Worm (Caenorhabditis elegans) whole organism, young adult: ENCODE measurements around the gene clec-234.
A peak's percentile ranks its signal among the peaks of the same experiment; 100 is the strongest.

ENCODE experiments used
- B0019.2 ChIP-seq: fragments of 200-800 bp; sonication (Bioruptor generic); conservative IDR thresholded peaks from 2 replicates; pipeline ENCODE4 v1.3.6; 2022; ENCODE audit warnings: missing genetic modification reagents, missing genetic modification characterization, missing compliant biosample characterization
- C06A6.2 ChIP-seq: fragments of 200-800 bp; sonication (Bioruptor generic); conservative IDR thresholded peaks from 2 replicates; pipeline ENCODE4 v1.3.6; 2022; ENCODE audit warnings: missing genetic modification characterization, missing compliant biosample characterization
- C17E4.6 ChIP-seq: fragments of 200-800 bp; sonication (Bioruptor generic); IDR thresholded peaks from 2 replicates; pipeline ENCODE4 v1.3.6; 2022; ENCODE audit warnings: missing genetic modification reagents, missing genetic modification characterization, missing compliant biosample characterization
- F10E7.11 ChIP-seq: sonication (generic microtip); optimal IDR thresholded peaks from 2 replicates; lab custom pipeline; 2017; ENCODE audit warnings: mild to moderate bottlenecking, missing genetic modification characterization, moderate library complexity, missing compliant biosample characterization
- Y67H2A.10 ChIP-seq: fragments of 200-800 bp; sonication (Bioruptor generic); conservative IDR thresholded peaks from 2 replicates; pipeline ENCODE4 v1.3.6; 2022; ENCODE audit warnings: missing genetic modification reagents, missing genetic modification characterization, missing compliant biosample characterization
- aptf-2 ChIP-seq: fragments of 200-800 bp; sonication (Bioruptor generic); conservative IDR thresholded peaks from 2 replicates; pipeline ENCODE4 v1.3.6; 2022; ENCODE audit warnings: missing genetic modification reagents, missing genetic modification characterization, missing compliant biosample characterization
- aptf-3 ChIP-seq: fragments of 200-800 bp; sonication (Bioruptor generic); IDR thresholded peaks from 2 replicates; pipeline ENCODE4 v1.3.6; 2022; ENCODE audit warnings: missing genetic modification characterization, missing compliant biosample characterization
- athp-1 ChIP-seq: sonication (generic microtip); optimal IDR thresholded peaks from 2 replicates; lab custom pipeline; 2017; ENCODE audit warnings: mild to moderate bottlenecking, missing genetic modification characterization, missing compliant biosample characterization
- attf-5 ChIP-seq: fragments of 200-800 bp; sonication (Bioruptor generic); optimal IDR thresholded peaks from 2 replicates; lab custom pipeline; 2018; ENCODE audit warnings: mild to moderate bottlenecking, missing genetic modification characterization, missing compliant biosample characterization
- attf-6 ChIP-seq: fragments of 200-800 bp; sonication (Bioruptor generic); IDR thresholded peaks from 2 replicates; pipeline ENCODE4 v1.3.6; 2022; ENCODE audit warnings: missing genetic modification reagents, missing genetic modification characterization, missing compliant biosample characterization
- ceh-58 ChIP-seq: fragments of 200-800 bp; sonication (Bioruptor generic); IDR thresholded peaks from 2 replicates; pipeline ENCODE4 v1.3.6; 2022; ENCODE audit warnings: missing genetic modification characterization, missing compliant biosample characterization
- ceh-91 ChIP-seq: fragments of 200-800 bp; sonication (Bioruptor generic); IDR thresholded peaks from 2 replicates; pipeline ENCODE4 v1.3.6; 2022; ENCODE audit warnings: missing genetic modification reagents, missing genetic modification characterization, missing compliant biosample characterization
- dox-1 ChIP-seq: fragments of 200-800 bp; sonication (Bioruptor generic); IDR thresholded peaks from 2 replicates; pipeline ENCODE4 v1.3.6; 2022; ENCODE audit warnings: missing genetic modification reagents, missing genetic modification characterization, missing compliant biosample characterization
- egrh-3 ChIP-seq: fragments of 200-800 bp; sonication (Bioruptor generic); IDR thresholded peaks from 2 replicates; pipeline ENCODE4 v1.3.6; 2022; ENCODE audit warnings: missing genetic modification reagents, missing genetic modification characterization, missing compliant biosample characterization
- gei-17 ChIP-seq: fragments of 200-800 bp; sonication (Bioruptor generic); optimal IDR thresholded peaks from 2 replicates; lab custom pipeline; 2018; ENCODE audit warnings: mild to moderate bottlenecking, missing genetic modification characterization, missing compliant biosample characterization
- him-1 ChIP-seq: sonication (generic microtip); optimal IDR thresholded peaks from 2 replicates; lab custom pipeline; 2016; ENCODE audit warnings: missing genotype, missing genetic modification reagents, missing genetic modification characterization, missing compliant biosample characterization
- lag-1 ChIP-seq: fragments of 200-800 bp; sonication (Bioruptor generic); IDR thresholded peaks from 2 replicates; pipeline ENCODE4 v1.3.6; 2022; ENCODE audit warnings: missing genetic modification reagents, missing genetic modification characterization, missing compliant biosample characterization
- let-526 ChIP-seq: fragments of 200-800 bp; sonication (Bioruptor generic); IDR thresholded peaks from 2 replicates; pipeline ENCODE4 v1.3.6; 2022; ENCODE audit warnings: missing genetic modification reagents, missing genetic modification characterization, missing compliant biosample characterization
- lin-54 ChIP-seq: fragments of 200-800 bp; sonication (Bioruptor generic); optimal IDR thresholded peaks from 2 replicates; lab custom pipeline; 2018; ENCODE audit warnings: mild to moderate bottlenecking, missing genetic modification characterization, missing compliant biosample characterization
- lsl-1 ChIP-seq: fragments of 200-800 bp; sonication (Bioruptor generic); optimal IDR thresholded peaks from 2 replicates; lab custom pipeline; 2018; ENCODE audit warnings: mild to moderate bottlenecking, missing genetic modification characterization, moderate library complexity, missing compliant biosample characterization
- mcd-1 ChIP-seq: fragments of 200-800 bp; sonication (Bioruptor generic); IDR thresholded peaks from 2 replicates; pipeline ENCODE4 v1.3.6; 2022; ENCODE audit warnings: missing genetic modification reagents, missing genetic modification characterization, missing compliant biosample characterization
- nfyb-1 ChIP-seq: fragments of 200-800 bp; sonication (Bioruptor generic); IDR thresholded peaks from 2 replicates; pipeline ENCODE4 v1.3.6; 2022; ENCODE audit warnings: missing genetic modification reagents, missing genetic modification characterization, missing compliant biosample characterization
- nhr-90 ChIP-seq: sonication (generic microtip); optimal IDR thresholded peaks from 2 replicates; lab custom pipeline; 2016; ENCODE audit warnings: missing genotype, mild to moderate bottlenecking, missing genetic modification characterization, missing compliant biosample characterization
- pha-4 ChIP-seq: fragments of 150-350 bp; sonication (generic microtip); optimal IDR thresholded peaks from 2 replicates; lab custom pipeline; 2014; ENCODE audit warnings: missing biosample characterization, missing genetic modification reagents, missing genetic modification characterization
- rcor-1 ChIP-seq: fragments of 200-800 bp; sonication (Bioruptor generic); IDR thresholded peaks from 2 replicates; pipeline ENCODE4 v1.3.6; 2022; ENCODE audit warnings: missing genetic modification reagents, missing genetic modification characterization, missing compliant biosample characterization
- rpc-1 ChIP-seq, 2 experiments: fragments of 150-350 bp in 1 of 2; sonication (generic microtip) in 1 of 2; optimal IDR thresholded peaks; 2 replicates each; lab custom pipeline; 2014 to 2018; ENCODE audit warnings: missing biosample characterization in 1 of 2, missing genetic modification characterization in 1 of 2, missing genetic modification reagents in 1 of 2, missing genotype in 1 of 2
- sdz-38 ChIP-seq: sonication (generic microtip); optimal IDR thresholded peaks from 2 replicates; lab custom pipeline; 2016; ENCODE audit warnings: missing genotype, missing genetic modification characterization, missing compliant biosample characterization
- sea-2 ChIP-seq: fragments of 200-800 bp; sonication (Bioruptor generic); IDR thresholded peaks from 2 replicates; pipeline ENCODE4 v1.3.6; 2022; ENCODE audit warnings: missing genetic modification characterization, missing compliant biosample characterization
- snpc-4 ChIP-seq, 5 experiments: fragments of 150-350 bp in 1 of 5; sonication (generic microtip) in 4 of 5; optimal IDR thresholded peaks; 2 replicates each; lab custom pipeline; 2014 to 2018; ENCODE audit warnings: missing genetic modification characterization in 5 of 5, missing biosample characterization in 3 of 5, antibody characterized with exemption in 2 of 5, mild to moderate bottlenecking in 2 of 5, missing compliant biosample characterization in 2 of 5, missing genotype in 2 of 5, moderate library complexity in 2 of 5, missing genetic modification reagents in 1 of 5
- somi-1 ChIP-seq: fragments of 200-800 bp; sonication (Bioruptor generic); optimal IDR thresholded peaks from 2 replicates; lab custom pipeline; 2018; ENCODE audit warnings: mild to moderate bottlenecking, missing genetic modification characterization, missing compliant biosample characterization
- tbp1 ChIP-seq: fragments of 200-800 bp; sonication (Bioruptor generic); optimal IDR thresholded peaks from 2 replicates; lab custom pipeline; 2018; ENCODE audit warnings: mild to moderate bottlenecking, missing genetic modification characterization, missing compliant biosample characterization
- tbx-9 ChIP-seq: sonication (generic microtip); optimal IDR thresholded peaks from 2 replicates; lab custom pipeline; 2016; ENCODE audit warnings: borderline replicate concordance, missing genetic modification characterization, inconsistent platforms, missing compliant biosample characterization
- xnd-1 ChIP-seq: sonication (generic microtip); optimal IDR thresholded peaks from 2 replicates; lab custom pipeline; 2016; ENCODE audit warnings: missing genotype, missing genetic modification reagents, missing genetic modification characterization, missing compliant biosample characterization
- ztf-6 ChIP-seq: fragments of 200-800 bp; sonication (Bioruptor generic); IDR thresholded peaks from 2 replicates; pipeline ENCODE4 v1.3.6; 2022; ENCODE audit warnings: missing genetic modification reagents, missing genetic modification characterization, missing compliant biosample characterization

The clec-234 gene

DNA sequence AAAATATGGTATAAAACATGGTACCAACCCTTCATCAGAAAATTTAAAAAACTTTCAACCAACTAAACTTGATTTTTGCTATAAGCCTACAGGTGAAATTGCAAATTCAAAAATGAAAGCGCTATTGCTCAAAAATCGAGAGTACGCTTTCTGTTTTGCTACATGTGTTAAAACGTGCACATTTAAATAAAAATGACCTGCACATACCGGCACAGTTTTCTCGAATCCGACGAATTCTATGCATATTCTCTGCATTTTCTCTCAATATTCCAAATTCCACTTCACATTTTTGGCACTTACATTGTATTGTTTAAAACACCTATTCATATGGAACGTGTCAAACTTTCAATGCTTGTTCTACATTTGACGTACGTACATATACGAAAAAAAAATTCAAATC lies 22.9 kb downstream of the clec-234 start, which contains the start of gene srh-145:
Gene srh-145 (plus strand): TSS at position 193 of the 400 bp plus-strand sequence.
- TF ChIP-seq sea-2: no peak

DNA sequence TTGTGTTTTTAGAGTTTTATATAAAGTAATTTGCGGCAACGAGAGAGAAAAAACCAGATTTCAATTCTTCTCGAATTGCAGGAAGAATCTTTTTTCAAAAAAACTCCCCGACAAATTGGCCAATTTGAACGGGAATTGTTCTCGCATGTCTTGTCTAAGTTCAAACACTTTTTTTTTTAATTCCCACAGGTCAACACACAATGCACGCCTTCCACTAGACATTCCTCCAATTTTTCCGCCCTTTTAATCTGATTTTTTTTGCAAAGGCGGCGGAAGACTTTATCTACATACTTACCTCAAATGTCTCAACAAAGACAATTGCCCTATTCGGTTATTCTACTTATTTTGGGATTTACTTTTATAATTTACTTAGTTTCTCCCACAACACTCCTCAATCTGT lies 25.7 kb downstream of the clec-234 start, which contains the start of gene F26D2.3:
Gene F26D2.3 (plus strand): TSS at position 301 of the 400 bp plus-strand sequence.
- TF ChIP-seq xnd-1 (tag; lab: Kevin White, UChicago) (no peak), aptf-2 (GFP tag; lab: Robert Waterston, UW) (no peak), gei-17 (GFP tag; lab: Kevin White, UChicago) (no peak), ceh-58 (GFP tag; lab: Robert Waterston, UW) (no peak), lag-1 (GFP tag; lab: Robert Waterston, UW) (no peak), ceh-91 (GFP tag; lab: Robert Waterston, UW) (no peak), sdz-38 (tag; lab: Kevin White, UChicago) (no peak), rpc-1 (optimal IDR thresholded peaks at IDR 0.05; lab: Kevin White, UChicago) (no peak), rpc-1 (tag; optimal IDR thresholded peaks at IDR 0.05; lab: Kevin White, UChicago) (no peak), somi-1 (GFP tag; lab: Kevin White, UChicago) (no peak), athp-1 (tag; lab: Kevin White, UChicago) (no peak), nhr-90 (tag; lab: Kevin White, UChicago) (no peak), tbx-9 (no peak), lin-54 (GFP tag; lab: Kevin White, UChicago) (no peak)

DNA sequence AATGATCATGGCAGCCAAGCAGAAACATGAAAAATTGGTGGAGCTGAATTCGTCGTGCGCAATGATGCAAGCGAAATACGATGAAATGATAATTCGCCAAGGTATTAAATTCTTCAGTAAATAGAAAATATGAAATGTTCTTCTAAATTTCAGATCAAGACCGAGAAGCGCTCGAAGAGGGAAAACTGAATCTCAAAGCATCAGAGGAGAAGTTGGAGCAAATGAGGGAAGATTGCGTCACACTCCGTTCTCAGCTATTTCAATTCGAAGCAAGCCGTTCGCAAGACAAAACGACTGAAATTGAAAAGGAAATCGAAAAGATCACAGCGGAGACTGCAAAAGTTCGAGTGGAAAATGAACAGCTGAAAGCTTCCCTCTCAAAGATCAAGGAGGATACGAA lies 27.0 kb downstream of the clec-234 start:
- TF ChIP-seq somi-1 (GFP tag; lab: Kevin White, UChicago) (no peak), F10E7.11 (no peak)

DNA sequence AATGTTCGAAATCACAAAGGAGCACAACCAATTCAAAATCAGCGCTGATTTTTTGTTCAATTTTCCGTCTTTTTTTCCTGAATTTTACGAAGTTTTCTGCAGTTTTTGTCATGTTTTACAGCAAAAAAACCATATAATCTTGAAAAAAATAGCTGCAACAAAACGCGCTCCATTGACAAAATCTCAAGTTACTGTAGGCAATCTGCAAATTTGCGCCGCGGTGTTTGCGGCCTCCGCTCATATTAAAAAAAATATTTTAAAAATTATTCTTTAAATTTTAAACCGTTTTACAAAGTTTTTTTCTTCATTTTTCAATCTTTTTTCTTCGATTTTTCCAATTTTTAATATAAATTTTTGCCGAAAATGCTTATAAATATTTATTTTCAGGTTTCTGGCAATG lies 28.0 kb downstream of the clec-234 start:
- TF ChIP-seq lsl-1 (peak; percentile 81), tbp1 (GFP tag; lab: Kevin White, UChicago) (no peak), dox-1 (GFP tag; lab: Robert Waterston, UW) (no peak), sdz-38 (tag; lab: Kevin White, UChicago) (no peak), B0019.2 (GFP tag; lab: Robert Waterston, UW) (no peak), Y67H2A.10 (GFP tag; lab: Robert Waterston, UW) (no peak), pha-4 (no peak), ztf-6 (GFP tag; lab: Robert Waterston, UW) (no peak), attf-6 (GFP tag; lab: Robert Waterston, UW) (no peak), snpc-4 (GFP tag; optimal IDR thresholded peaks at IDR 0.05; lab: Kevin White, UChicago) (peak; percentile 3), snpc-4 (tag; optimal IDR thresholded peaks at IDR 0.05; lab: Kevin White, UChicago) (peak in 1 of 4 experiments; percentile 14), him-1 (tag; lab: Kevin White, UChicago) (peak; percentile 16), ceh-91 (GFP tag; lab: Robert Waterston, UW) (no peak), C06A6.2 (GFP tag; lab: Robert Waterston, UW) (no peak), nfyb-1 (no peak), C17E4.6 (GFP tag; lab: Robert Waterston, UW) (no peak), rcor-1 (GFP tag; lab: Robert Waterston, UW) (no peak), attf-5 (GFP tag; lab: Kevin White, UChicago) (no peak), aptf-3 (GFP tag; lab: Robert Waterston, UW) (no peak), mcd-1 (peak; percentile 46; the same call in 1 of the 2 replicates), let-526 (no peak), egrh-3 (no peak)
- TF ChIP-seq, all 124 proteins: peak for 4
